ENCODE assay signal across 1 fruit fly cellular context in genomic region chr3L:14451534-14451933, dm6.
TF ChIP-seq lines count a peak whose summit lies in the region.

No protein-coding gene starts in this region.

TF ChIP-seq in whole organism, embryonic, 481 proteins besides CTCF, POLR2A, EP300 and RAD21 (continued from another document):
- peak; percentile 58; the same call in 2 of the 3 replicates for TF ChIP-seq zfh1 (GFP tag; IDR thresholded peaks at IDR 0.05; lab: Robert Waterston, UW)
- peak; percentile 87 for TF ChIP-seq sens (GFP tag; lab: Kevin White, UChicago)
- no peak for TF ChIP-seq CG12155 (GFP tag; optimal IDR thresholded peaks at IDR 0.05; lab: Kevin White, UChicago)
- no peak for TF ChIP-seq CG6654 (GFP tag; optimal IDR thresholded peaks at IDR 0.05; lab: Kevin White, UChicago)
- peak; percentile 8 for TF ChIP-seq CHES-1-like (GFP tag; optimal IDR thresholded peaks at IDR 0.05; lab: Kevin White, UChicago)
- TF ChIP-seq CG14050 (GFP tag; IDR thresholded peaks at IDR 0.05; lab: Robert Waterston, UW), result no peak
- peak; percentile 88 for TF ChIP-seq CG7271 (tag; optimal IDR thresholded peaks at IDR 0.05; lab: Kevin White, UChicago)
- no peak for TF ChIP-seq CG12219 (GFP tag; optimal IDR thresholded peaks at IDR 0.05; lab: Kevin White, UChicago)
- TF ChIP-seq ro (GFP tag; IDR thresholded peaks at IDR 0.05; lab: Robert Waterston, UW), result 0 out of 2 replicates have a peak, but pooled peaks have one; percentile 23
- TF ChIP-seq Optix (GFP tag; IDR thresholded peaks at IDR 0.05; lab: Robert Waterston, UW), result 0 out of 3 replicates have a peak, but pooled peaks have one; percentile 22
- no peak for TF ChIP-seq CG14014 (GFP tag; IDR thresholded peaks at IDR 0.05; lab: Robert Waterston, UW)
- no peak for TF ChIP-seq CG5953 (GFP tag; IDR thresholded peaks at IDR 0.05; lab: Robert Waterston, UW)
- peak; percentile 41 for TF ChIP-seq CG10979 (tag; optimal IDR thresholded peaks at IDR 0.05; lab: Kevin White, UChicago)
- TF ChIP-seq ap (GFP tag; IDR thresholded peaks at IDR 0.05; lab: Robert Waterston, UW), result 0 out of 2 replicates have a peak, but pooled peaks have one; percentile 5
- no peak for TF ChIP-seq Dfd (GFP tag; optimal IDR thresholded peaks at IDR 0.05; lab: Kevin White, UChicago)
- TF ChIP-seq gem (tag; optimal IDR thresholded peaks at IDR 0.05; lab: Kevin White, UChicago), result peak; percentile 50
- TF ChIP-seq Blimp-1 (GFP tag; optimal IDR thresholded peaks at IDR 0.05; lab: Kevin White, UChicago), result peak; percentile 3
- no peak for TF ChIP-seq Sin3A (optimal IDR thresholded peaks at IDR 0.05; lab: Kevin White, UChicago)
- peak in 1 of 2 experiments; percentile 25 for TF ChIP-seq Hr51 (GFP tag; optimal IDR thresholded peaks at IDR 0.05; lab: Kevin White, UChicago)
- no peak for TF ChIP-seq pho (GFP tag; optimal IDR thresholded peaks at IDR 0.05; lab: Kevin White, UChicago)
- TF ChIP-seq unpg (GFP tag; optimal IDR thresholded peaks at IDR 0.05; lab: Kevin White, UChicago), result peak; percentile 11
- no peak for TF ChIP-seq CG16863 (GFP tag; optimal IDR thresholded peaks at IDR 0.05; lab: Kevin White, UChicago)
- no peak for TF ChIP-seq CG16813 (GFP tag; IDR thresholded peaks at IDR 0.05; lab: Robert Waterston, UW; ENCODE audit: partially characterized antibody)
- TF ChIP-seq oc (tag; optimal IDR thresholded peaks at IDR 0.05; lab: Kevin White, UChicago), result no peak
- TF ChIP-seq CG14441 (GFP tag; IDR thresholded peaks at IDR 0.05; lab: Robert Waterston, UW), result peak; percentile 36; the same call in 1 of the 2 replicates
- peak; percentile 13 for TF ChIP-seq CG16815 (GFP tag; optimal IDR thresholded peaks at IDR 0.05; lab: Kevin White, UChicago)
- no peak for TF ChIP-seq CG31224 (GFP tag; IDR thresholded peaks at IDR 0.05; lab: Robert Waterston, UW)
- peak; percentile 4 for TF ChIP-seq Ssrp (tag; optimal IDR thresholded peaks at IDR 0.05; lab: Kevin White, UChicago)
- TF ChIP-seq BtbVII (GFP tag; optimal IDR thresholded peaks at IDR 0.05; lab: Kevin White, UChicago), result no peak
- no peak for TF ChIP-seq hth (optimal IDR thresholded peaks at IDR 0.05; lab: Kevin White, UChicago)
- TF ChIP-seq pum (GFP tag; optimal IDR thresholded peaks at IDR 0.05; lab: Kevin White, UChicago), result no peak
- peak; percentile 34; the same call in 1 of the 2 replicates for TF ChIP-seq slbo (GFP tag; IDR thresholded peaks at IDR 0.05; lab: Robert Waterston, UW)
- peak; percentile 54 for TF ChIP-seq Sox102F (GFP tag; optimal IDR thresholded peaks at IDR 0.05; lab: Kevin White, UChicago)
- peak; percentile 37 for TF ChIP-seq chn (GFP tag; optimal IDR thresholded peaks at IDR 0.05; lab: Kevin White, UChicago)
- peak; percentile 66; the same call in 1 of the 2 replicates for TF ChIP-seq Xrp1 (GFP tag; IDR thresholded peaks at IDR 0.05; lab: Robert Waterston, UW)
- TF ChIP-seq sim (GFP tag; IDR thresholded peaks at IDR 0.05; lab: Robert Waterston, UW), result peak; percentile 48; the same call in 1 of the 2 replicates
- 0 out of 2 replicates have a peak, but pooled peaks have one; percentile 35 for TF ChIP-seq ttk (GFP tag; IDR thresholded peaks at IDR 0.05; lab: Robert Waterston, UW)
- TF ChIP-seq sima (GFP tag; optimal IDR thresholded peaks at IDR 0.05; lab: Kevin White, UChicago), result no peak
- no peak for TF ChIP-seq Doc2 (GFP tag; IDR thresholded peaks at IDR 0.05; lab: Robert Waterston, UW)
- TF ChIP-seq CG30431 (GFP tag; optimal IDR thresholded peaks at IDR 0.05; lab: Kevin White, UChicago), result peak; percentile 4
- TF ChIP-seq CG15696 (tag; optimal IDR thresholded peaks at IDR 0.05; lab: Kevin White, UChicago), result peak; percentile 4
- TF ChIP-seq Xbp1 (GFP tag; optimal IDR thresholded peaks at IDR 0.05; lab: Kevin White, UChicago), result peak; percentile 8
- TF ChIP-seq prd (optimal IDR thresholded peaks at IDR 0.05; lab: Kevin White, UChicago), result no peak
- peak; percentile 87 for TF ChIP-seq prd (GFP tag; IDR thresholded peaks at IDR 0.05; lab: Robert Waterston, UW)
- peak; percentile 19 for TF ChIP-seq bcd (GFP tag; optimal IDR thresholded peaks at IDR 0.05; lab: Kevin White, UChicago)
- no peak for TF ChIP-seq gt (GFP tag; IDR thresholded peaks at IDR 0.05; lab: Robert Waterston, UW)
- TF ChIP-seq CG1792 (GFP tag; optimal IDR thresholded peaks at IDR 0.05; lab: Kevin White, UChicago), result no peak
- TF ChIP-seq Dad (GFP tag; optimal IDR thresholded peaks at IDR 0.05; lab: Kevin White, UChicago), result peak; percentile 11
- peak; percentile 33 for TF ChIP-seq phol (tag; optimal IDR thresholded peaks at IDR 0.05; lab: Kevin White, UChicago)
- peak; percentile 43; the same call in 1 of the 2 replicates for TF ChIP-seq CG17328 (GFP tag; IDR thresholded peaks at IDR 0.05; lab: Robert Waterston, UW)
- no peak; the same call in 1 of the 3 replicates for TF ChIP-seq B-H1 (GFP tag; IDR thresholded peaks at IDR 0.05; lab: Robert Waterston, UW)
- TF ChIP-seq CG7839 (tag; optimal IDR thresholded peaks at IDR 0.05; lab: Kevin White, UChicago), result peak; percentile 26
- TF ChIP-seq CG11504 (tag; optimal IDR thresholded peaks at IDR 0.05; lab: Kevin White, UChicago), result peak; percentile 41
- TF ChIP-seq CG15269 (tag; optimal IDR thresholded peaks at IDR 0.05; lab: Kevin White, UChicago), result peak; percentile 3
- no peak for TF ChIP-seq CG13894 (tag; optimal IDR thresholded peaks at IDR 0.05; lab: Kevin White, UChicago)
- no peak for TF ChIP-seq schlank (tag; optimal IDR thresholded peaks at IDR 0.05; lab: Kevin White, UChicago)
- TF ChIP-seq CG13624 (GFP tag; optimal IDR thresholded peaks at IDR 0.05; lab: Kevin White, UChicago), result no peak
- peak; percentile 66 for TF ChIP-seq Elba2 (GFP tag; optimal IDR thresholded peaks at IDR 0.05; lab: Kevin White, UChicago)
- no peak for TF ChIP-seq gfzf (GFP tag; optimal IDR thresholded peaks at IDR 0.05; lab: Kevin White, UChicago)
- no peak for TF ChIP-seq MESR4 (GFP tag; optimal IDR thresholded peaks at IDR 0.05; lab: Kevin White, UChicago)
- peak; percentile 16 for TF ChIP-seq Hsf (GFP tag; optimal IDR thresholded peaks at IDR 0.05; lab: Kevin White, UChicago)
- no peak for TF ChIP-seq wek (GFP tag; optimal IDR thresholded peaks at IDR 0.05; lab: Kevin White, UChicago)
- TF ChIP-seq TFAM (GFP tag; optimal IDR thresholded peaks at IDR 0.05; lab: Kevin White, UChicago), result no peak
- TF ChIP-seq CG4404 (GFP tag; IDR thresholded peaks at IDR 0.05; lab: Robert Waterston, UW), result peak; percentile 42; the same call in 1 of the 2 replicates
- no peak for TF ChIP-seq pan (optimal IDR thresholded peaks at IDR 0.05; lab: Kevin White, UChicago)
- peak in 1 of 2 experiments; percentile 47 for TF ChIP-seq pan (GFP tag; optimal IDR thresholded peaks at IDR 0.05 in 1 of 2, IDR thresholded peaks at IDR 0.05 in 1 of 2)
- TF ChIP-seq grau (tag; optimal IDR thresholded peaks at IDR 0.05; lab: Kevin White, UChicago), result no peak
- TF ChIP-seq Dref (GFP tag; IDR thresholded peaks at IDR 0.05; lab: Robert Waterston, UW), result no peak
- 0 out of 3 replicates have a peak, but pooled peaks have one; percentile 37 for TF ChIP-seq CG34422 (GFP tag; IDR thresholded peaks at IDR 0.05; lab: Robert Waterston, UW)
- no peak for TF ChIP-seq nom (GFP tag; optimal IDR thresholded peaks at IDR 0.05; lab: Kevin White, UChicago)
- no peak for TF ChIP-seq CG33213 (GFP tag; optimal IDR thresholded peaks at IDR 0.05; lab: Kevin White, UChicago)
- no peak for TF ChIP-seq fd3F (GFP tag; optimal IDR thresholded peaks at IDR 0.05; lab: Kevin White, UChicago)
- peak in 1 of 2 experiments; percentile 35 for TF ChIP-seq dpn (GFP tag; optimal IDR thresholded peaks at IDR 0.05; lab: Kevin White, UChicago)
- no peak for TF ChIP-seq CG3281 (GFP tag; optimal IDR thresholded peaks at IDR 0.05; lab: Kevin White, UChicago)
- no peak for TF ChIP-seq gce (GFP tag; IDR thresholded peaks at IDR 0.05; lab: Robert Waterston, UW)
- TF ChIP-seq BEAF-32 (GFP tag; optimal IDR thresholded peaks at IDR 0.05; lab: Kevin White, UChicago), result no peak
- peak; percentile 59 for TF ChIP-seq CG15479 (GFP tag; optimal IDR thresholded peaks at IDR 0.05; lab: Kevin White, UChicago)
- peak; percentile 22 for TF ChIP-seq nmo (GFP tag; optimal IDR thresholded peaks at IDR 0.05; lab: Kevin White, UChicago)
- peak; percentile 14 for TF ChIP-seq fd102C (GFP tag; optimal IDR thresholded peaks at IDR 0.05; lab: Kevin White, UChicago)
- TF ChIP-seq Med (GFP tag; lab: Kevin White, UChicago), result peak; percentile 82
- TF ChIP-seq stc (GFP tag; IDR thresholded peaks at IDR 0.05; lab: Robert Waterston, UW), result no peak
- TF ChIP-seq Ada2b (GFP tag; IDR thresholded peaks at IDR 0.05; lab: Robert Waterston, UW), result peak; percentile 51; the same call in 1 of the 2 replicates
- TF ChIP-seq CG11695 (GFP tag; IDR thresholded peaks at IDR 0.05; lab: Robert Waterston, UW), result peak; percentile 36; the same call in 1 of the 3 replicates
- TF ChIP-seq CG3726 (GFP tag; IDR thresholded peaks at IDR 0.05; lab: Robert Waterston, UW), result 0 out of 3 replicates have a peak, but pooled peaks have one; percentile 7
- TF ChIP-seq bab2 (GFP tag; optimal IDR thresholded peaks at IDR 0.05; lab: Kevin White, UChicago), result no peak
- peak; percentile 45 for TF ChIP-seq dmrt11E (tag; optimal IDR thresholded peaks at IDR 0.05; lab: Kevin White, UChicago)
- TF ChIP-seq MBD-R2 (GFP tag; IDR thresholded peaks at IDR 0.05; lab: Robert Waterston, UW), result no peak
- TF ChIP-seq sob (GFP tag; IDR thresholded peaks at IDR 0.05; lab: Robert Waterston, UW), result peak; percentile 37; the same call in 1 of the 2 replicates
- TF ChIP-seq amos (GFP tag; IDR thresholded peaks at IDR 0.05; lab: Robert Waterston, UW; ENCODE audit: partially characterized antibody), result no peak
